Worm (Caenorhabditis elegans): ENCODE data around the gene rgs-5.
A peak's percentile ranks its signal among the peaks of the same experiment; 100 is the strongest.

The rgs-5 gene

ce11 chrIII:5737708-5738107 lies 39.4 kb downstream of the rgs-5 start, which contains the start of gene B0244.6:
B0244.6 (plus strand) TSS chrIII:5738008.
- TF ChIP-seq C34F6.9 (tag; optimal IDR thresholded peaks at IDR 0.05) (no peak), peb-1 (tag; optimal IDR thresholded peaks at IDR 0.05) (no peak), Y55F3AM.14 (GFP tag; optimal IDR thresholded peaks at IDR 0.05) (no peak), F13H6.1 (tag; optimal IDR thresholded peaks at IDR 0.05) (no peak), nhr-10 (tag; optimal IDR thresholded peaks at IDR 0.05) (no peak), dmd-4 (tag; optimal IDR thresholded peaks at IDR 0.05) (no peak), mbf-1 (tag; optimal IDR thresholded peaks at IDR 0.05) (no peak), nhr-129 (tag; optimal IDR thresholded peaks at IDR 0.05) (no peak), sma-9 (GFP tag; optimal IDR thresholded peaks at IDR 0.05) (no peak), sma-9 (tag; optimal IDR thresholded peaks at IDR 0.05) (no peak), nhr-25 (tag; optimal IDR thresholded peaks at IDR 0.05) (no peak), nhr-21 (tag; optimal IDR thresholded peaks at IDR 0.05) (no peak), nhr-23 (tag; optimal IDR thresholded peaks at IDR 0.05) (no peak), aly-2 (tag; optimal IDR thresholded peaks at IDR 0.05) (no peak), lsy-2 (tag; optimal IDR thresholded peaks at IDR 0.05) (no peak), ZK546.5 (tag; optimal IDR thresholded peaks at IDR 0.05) (no peak), lin-11 (tag; optimal IDR thresholded peaks at IDR 0.05) (no peak), ceh-82 (tag; optimal IDR thresholded peaks at IDR 0.05) (no peak), zag-1 (tag; optimal IDR thresholded peaks at IDR 0.05) (no peak)

- TF ChIP-seq unc-62 (GFP tag; optimal IDR thresholded peaks at IDR 0.05) (no peak), lin-39 (tag; optimal IDR thresholded peaks at IDR 0.05) (no peak), nhr-23 (tag; optimal IDR thresholded peaks at IDR 0.05) (no peak), unc-55 (GFP tag; optimal IDR thresholded peaks at IDR 0.05) (no peak), sma-3 (GFP tag; optimal IDR thresholded peaks at IDR 0.05) (no peak), Y55F3AM.14 (GFP tag; optimal IDR thresholded peaks at IDR 0.05) (no peak)
Observed at ce11 chrIII:5740666-5741065, 42.3 kb downstream of the rgs-5 start, which contains the start of gene B0244.16. B0244.16 (plus strand) TSS chrIII:5740966.

- TF ChIP-seq unc-39 (tag; optimal IDR thresholded peaks at IDR 0.05), result no peak
- TF ChIP-seq ztf-4 (tag; optimal IDR thresholded peaks at IDR 0.05), result no peak
- TF ChIP-seq nhr-25 (tag; optimal IDR thresholded peaks at IDR 0.05), result no peak
- TF ChIP-seq mab-5 (tag; optimal IDR thresholded peaks at IDR 0.05), result no peak
- TF ChIP-seq lsy-2 (tag; optimal IDR thresholded peaks at IDR 0.05), result no peak
- TF ChIP-seq F13H6.1 (tag; optimal IDR thresholded peaks at IDR 0.05), result no peak
- no peak for TF ChIP-seq lin-39 (tag; optimal IDR thresholded peaks at IDR 0.05)
- TF ChIP-seq egl-27 (tag; optimal IDR thresholded peaks at IDR 0.05), result no peak
- no peak for TF ChIP-seq nhr-129 (tag; optimal IDR thresholded peaks at IDR 0.05)
Observed at ce11 chrIII:5743084-5743483, 44.7 kb downstream of the rgs-5 start, which contains the start of gene B0244.15. B0244.15 (plus strand) TSS chrIII:5743384.

- TF ChIP-seq lin-39 (tag; optimal IDR thresholded peaks at IDR 0.05), result no peak
- peak; percentile 4 for TF ChIP-seq fos-1 (tag; optimal IDR thresholded peaks at IDR 0.05)
Observed at ce11 chrIII:5744579-5744978, 46.2 kb downstream of the rgs-5 start, which contains the start of gene B0244.5. B0244.5 (plus strand) TSS chrIII:5744879.

ce11 chrIII:5747185-5747584 lies 48.8 kb downstream of the rgs-5 start, which contains the start of gene B0244.4:
B0244.4 (plus strand) TSS chrIII:5747485.
- no peak for TF ChIP-seq egl-27 (tag; optimal IDR thresholded peaks at IDR 0.05)
- TF ChIP-seq nhr-77 (tag; optimal IDR thresholded peaks at IDR 0.05), result no peak
- TF ChIP-seq ceh-16 (tag; optimal IDR thresholded peaks at IDR 0.05), result no peak
- no peak for TF ChIP-seq elt-1 (tag; optimal IDR thresholded peaks at IDR 0.05)
- TF ChIP-seq nhr-129 (tag; optimal IDR thresholded peaks at IDR 0.05), result no peak
- no peak for TF ChIP-seq fos-1 (tag; optimal IDR thresholded peaks at IDR 0.05)
- TF ChIP-seq ZK546.5 (tag; optimal IDR thresholded peaks at IDR 0.05), result no peak
- no peak for TF ChIP-seq dmd-4 (tag; optimal IDR thresholded peaks at IDR 0.05)
- TF ChIP-seq lsy-2 (tag; optimal IDR thresholded peaks at IDR 0.05), result no peak
- TF ChIP-seq ama-1 (optimal IDR thresholded peaks at IDR 0.05), result no peak
- no peak for TF ChIP-seq alr-1 (tag; optimal IDR thresholded peaks at IDR 0.05)
- TF ChIP-seq Y55F3AM.14 (GFP tag; optimal IDR thresholded peaks at IDR 0.05), result no peak
- no peak for TF ChIP-seq ztf-1 (GFP tag; conservative IDR thresholded peaks at IDR 0.05)
- no peak for TF ChIP-seq ceh-82 (tag; optimal IDR thresholded peaks at IDR 0.05)
- no peak for TF ChIP-seq unc-55 (GFP tag; optimal IDR thresholded peaks at IDR 0.05)
- no peak for TF ChIP-seq aly-2 (tag; optimal IDR thresholded peaks at IDR 0.05)
- no peak for TF ChIP-seq nhr-237 (tag; optimal IDR thresholded peaks at IDR 0.05)
- TF ChIP-seq F13H6.1 (tag; optimal IDR thresholded peaks at IDR 0.05), result no peak
- TF ChIP-seq nhr-25 (tag; optimal IDR thresholded peaks at IDR 0.05), result no peak

All from whole organism, L2 larva.